Worm (Caenorhabditis elegans): ENCODE results near the gene Y69H2.1.

The Y69H2.1 gene

DNA sequence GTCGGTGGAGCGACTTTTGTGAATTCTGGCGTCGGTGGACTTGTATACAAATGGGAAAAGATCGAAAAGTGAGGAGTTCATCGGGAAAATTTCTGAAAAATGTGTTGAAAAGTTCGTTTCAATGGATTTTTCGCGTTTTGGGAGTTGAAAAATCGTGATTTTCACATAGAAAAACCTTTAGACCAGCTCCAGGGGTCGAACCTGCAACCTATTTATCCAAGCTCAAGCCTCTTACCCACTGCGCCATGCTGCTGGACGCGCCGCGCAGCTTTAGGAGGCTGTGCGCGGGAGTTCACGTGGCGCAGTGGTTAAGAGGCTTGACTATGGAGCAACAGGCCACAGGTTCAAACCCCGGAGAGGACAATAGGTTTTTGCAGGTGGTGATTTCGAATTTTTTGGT, at the start of gene Y69H2.1:
Y69H2.1 (minus strand) TSS at position 101 of the 400 bp plus-strand sequence.
- TF ChIP-seq him-1 (tag; optimal IDR thresholded peaks at IDR 0.05) = no peak
- no peak for TF ChIP-seq W03F9.2 (tag; optimal IDR thresholded peaks at IDR 0.05)
- TF ChIP-seq dao-5 (tag; optimal IDR thresholded peaks at IDR 0.05) = no peak

ce11 chrV:18671811-18672210, 49.4 kb upstream of the Y69H2.1 start:
- TF ChIP-seq him-1 (tag; optimal IDR thresholded peaks at IDR 0.05) (no peak), dao-5 (tag; optimal IDR thresholded peaks at IDR 0.05) (no peak), W03F9.2 (tag; optimal IDR thresholded peaks at IDR 0.05) (no peak)

- TF ChIP-seq W03F9.2 (tag; optimal IDR thresholded peaks at IDR 0.05) = no peak
- no peak for TF ChIP-seq him-1 (tag; optimal IDR thresholded peaks at IDR 0.05)
- no peak for TF ChIP-seq dao-5 (tag; optimal IDR thresholded peaks at IDR 0.05)
Measured at ce11 chrV:18670017-18670416, 47.7 kb upstream of the Y69H2.1 start, which contains the start of gene Y69H2.10. Gene Y69H2.10 (plus strand): TSS chrV:18670317.

- TF ChIP-seq W03F9.2 (tag; optimal IDR thresholded peaks at IDR 0.05) (no peak), dao-5 (tag; optimal IDR thresholded peaks at IDR 0.05) (no peak), him-1 (tag; optimal IDR thresholded peaks at IDR 0.05) (no peak)
Measured at ce11 chrV:18667179-18667578, 44.8 kb upstream of the Y69H2.1 start.

ce11 chrV:18664026-18664425, 41.7 kb upstream of the Y69H2.1 start, which contains the start of gene Y69H2.3:
Gene Y69H2.3 (minus strand): TSS chrV:18664126.
- TF ChIP-seq him-1 (tag; optimal IDR thresholded peaks at IDR 0.05) (no peak), W03F9.2 (tag; optimal IDR thresholded peaks at IDR 0.05) (no peak), dao-5 (tag; optimal IDR thresholded peaks at IDR 0.05) (no peak)

ce11 chrV:18662333-18662732, 40.0 kb upstream of the Y69H2.1 start:
- TF ChIP-seq dao-5 (tag; optimal IDR thresholded peaks at IDR 0.05) (no peak), him-1 (tag; optimal IDR thresholded peaks at IDR 0.05) (no peak), W03F9.2 (tag; optimal IDR thresholded peaks at IDR 0.05) (no peak)

DNA sequence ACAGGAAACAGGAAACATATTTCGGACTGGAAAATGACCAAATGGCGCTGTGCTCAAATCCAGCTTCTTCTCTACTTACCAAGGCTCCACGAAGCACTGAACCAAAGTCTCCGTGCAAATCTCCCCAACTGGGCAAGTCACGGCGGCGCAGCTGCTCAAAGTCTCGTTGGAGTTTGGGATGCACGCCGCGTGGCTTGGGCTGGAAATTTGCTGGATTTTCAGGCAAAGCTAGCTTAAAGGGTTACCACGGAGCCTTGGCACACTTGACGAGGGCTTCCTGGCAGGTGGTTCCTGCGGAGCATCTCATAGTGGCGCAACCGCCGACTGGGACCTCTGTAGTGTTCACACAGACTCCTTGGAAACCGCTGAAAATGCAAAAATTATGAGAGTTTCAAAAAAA, 36.6 kb upstream of the Y69H2.1 start:
- no peak for TF ChIP-seq him-1 (tag; optimal IDR thresholded peaks at IDR 0.05)

DNA sequence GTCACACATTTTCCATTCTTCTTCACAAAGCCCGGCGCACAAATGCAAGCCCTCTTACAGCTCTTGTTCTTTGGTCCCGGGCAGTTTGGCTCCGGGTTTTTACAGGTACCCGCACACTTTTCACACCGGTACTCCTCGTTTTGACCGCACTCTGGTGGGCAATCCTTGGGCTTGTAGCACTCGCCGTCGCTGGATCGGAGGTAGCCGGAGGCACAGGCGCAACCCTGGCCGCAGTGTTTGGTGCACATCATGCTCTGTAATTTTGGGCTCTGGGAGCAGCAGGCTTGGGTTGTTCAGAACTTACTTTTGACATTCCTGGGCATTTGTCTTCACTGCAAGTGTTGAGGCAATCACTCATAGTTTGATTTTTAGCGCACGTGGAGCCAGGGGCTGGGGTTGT, 35.0 kb upstream of the Y69H2.1 start:
- TF ChIP-seq W03F9.2 (tag; optimal IDR thresholded peaks at IDR 0.05) (no peak), dao-5 (tag; optimal IDR thresholded peaks at IDR 0.05) (no peak), him-1 (tag; optimal IDR thresholded peaks at IDR 0.05) (no peak)

DNA sequence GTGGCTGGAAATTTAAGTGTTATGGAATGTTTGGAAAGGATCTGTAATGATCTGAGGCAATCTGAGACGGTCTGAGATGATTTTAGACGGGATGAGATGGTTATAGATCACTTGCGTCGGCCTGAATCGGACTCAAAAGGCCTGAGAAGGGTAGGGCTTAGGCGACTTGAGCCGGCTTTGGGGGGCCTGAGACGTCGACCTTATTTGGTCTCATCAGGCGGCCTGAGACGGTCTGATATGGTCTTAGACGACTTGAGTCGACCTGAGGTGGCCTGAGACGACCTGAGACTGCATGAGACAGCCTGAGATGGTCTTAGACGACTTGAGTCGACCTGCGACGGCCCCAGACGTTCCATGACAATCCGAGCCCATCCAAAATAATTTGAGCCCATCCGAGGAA, 34.0 kb upstream of the Y69H2.1 start:
- no peak for TF ChIP-seq W03F9.2 (tag; optimal IDR thresholded peaks at IDR 0.05)
- TF ChIP-seq him-1 (tag; optimal IDR thresholded peaks at IDR 0.05) = no peak
- TF ChIP-seq dao-5 (tag; optimal IDR thresholded peaks at IDR 0.05) = no peak

ce11 chrV:18650043-18650442, 27.7 kb upstream of the Y69H2.1 start, which contains the start of gene egas-2:
Gene egas-2 (plus strand): TSS chrV:18650343.
- TF ChIP-seq dao-5 (tag; optimal IDR thresholded peaks at IDR 0.05) = no peak
- TF ChIP-seq him-1 (tag; optimal IDR thresholded peaks at IDR 0.05) = no peak
- TF ChIP-seq W03F9.2 (tag; optimal IDR thresholded peaks at IDR 0.05) = no peak

DNA sequence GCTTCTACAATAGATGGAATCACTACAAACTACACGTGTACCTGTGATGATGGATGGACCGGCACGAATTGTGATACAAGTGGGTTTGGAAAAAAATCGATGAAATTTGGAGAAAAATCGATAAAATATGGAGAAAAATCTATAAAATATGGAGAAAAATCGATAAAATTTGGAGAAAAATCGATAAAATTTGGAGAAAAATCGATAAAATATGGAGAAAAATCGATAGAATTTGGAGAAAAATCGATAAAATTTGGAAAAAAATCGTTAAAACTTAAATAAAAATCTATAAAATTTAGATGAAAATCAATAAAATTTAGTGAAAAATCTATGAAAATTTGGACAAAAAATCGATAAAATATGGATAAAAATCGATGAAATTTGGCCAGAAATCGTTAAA, 21.9 kb upstream of the Y69H2.1 start:
- TF ChIP-seq dao-5 (tag; optimal IDR thresholded peaks at IDR 0.05) (no peak), him-1 (tag; optimal IDR thresholded peaks at IDR 0.05) (no peak), W03F9.2 (tag; optimal IDR thresholded peaks at IDR 0.05) (no peak)

- TF ChIP-seq him-1 (tag; optimal IDR thresholded peaks at IDR 0.05) (no peak), W03F9.2 (tag; optimal IDR thresholded peaks at IDR 0.05) (no peak), dao-5 (tag; optimal IDR thresholded peaks at IDR 0.05) (no peak)
Measured at ce11 chrV:18639601-18640354, 17.4 kb upstream of the Y69H2.1 start, which contains the start of gene egas-1. Gene egas-1 (plus strand): TSS chrV:18640304.

ce11 chrV:18639074-18639473, 16.7 kb upstream of the Y69H2.1 start:
- no peak for TF ChIP-seq dao-5 (tag; optimal IDR thresholded peaks at IDR 0.05)

DNA sequence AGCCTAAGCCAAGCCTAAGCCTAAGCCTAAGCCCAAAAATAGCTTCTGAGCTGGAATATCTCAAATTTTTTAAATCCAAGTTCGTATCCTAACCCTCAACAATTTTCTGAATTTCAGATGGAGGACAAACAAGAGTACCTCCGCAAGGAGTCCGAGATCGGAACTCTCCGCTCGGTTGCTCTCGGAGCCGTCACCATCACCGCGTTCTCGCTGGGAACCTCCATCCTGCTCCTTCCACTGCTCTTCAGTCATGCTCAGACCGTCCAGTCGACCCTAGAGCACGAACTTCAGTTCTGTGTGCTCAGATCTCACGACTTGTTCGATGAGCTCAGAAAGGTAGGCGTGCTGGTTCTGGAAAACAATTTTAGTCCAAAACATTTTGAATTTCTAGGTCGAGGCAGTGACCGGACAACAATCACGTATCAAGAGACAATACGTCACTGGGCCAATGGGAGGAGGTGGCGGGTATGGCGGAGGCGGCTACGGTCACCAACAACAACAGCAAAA, 16.1 kb upstream of the Y69H2.1 start, which contains the start of gene col-42:
col-42 (plus strand) TSS at position 118 of the 507 bp plus-strand sequence.
- TF ChIP-seq W03F9.2 (tag; optimal IDR thresholded peaks at IDR 0.05) (no peak), him-1 (tag; optimal IDR thresholded peaks at IDR 0.05) (no peak), dao-5 (tag; optimal IDR thresholded peaks at IDR 0.05) (no peak)
